Worm (Caenorhabditis elegans) whole organism, L3 larva: ENCODE measurements around the gene Y71H2B.11.

Experiments used
- R02D3.7 ChIP-seq: fragments of 150-350 bp; optimal IDR thresholded peaks from 2 replicates; lab custom pipeline; 2014; ENCODE audit warnings: missing biosample characterization, missing genetic modification characterization
- ZK546.5 ChIP-seq: sonication (generic microtip); optimal IDR thresholded peaks from 2 replicates; lab custom pipeline; 2017; ENCODE audit warnings: missing biosample characterization, missing genetic modification characterization
- aly-2 ChIP-seq: fragments of 150-350 bp; optimal IDR thresholded peaks from 2 replicates; lab custom pipeline; 2014; ENCODE audit warnings: missing biosample characterization, missing genetic modification characterization
- ceh-28 ChIP-seq: fragments of 150-350 bp; optimal IDR thresholded peaks from 2 replicates; lab custom pipeline; 2014; ENCODE audit warnings: missing biosample characterization, missing genetic modification reagents, missing genetic modification characterization
- ceh-82 ChIP-seq: fragments of 150-350 bp; optimal IDR thresholded peaks from 2 replicates; lab custom pipeline; 2014; ENCODE audit warnings: missing biosample characterization, missing genetic modification characterization
- daf-12 ChIP-seq: fragments of 150-350 bp; optimal IDR thresholded peaks from 2 replicates; lab custom pipeline; 2014; ENCODE audit warnings: missing biosample characterization, missing genetic modification reagents, missing genetic modification characterization
- egl-27 ChIP-seq: sonication (generic microtip); optimal IDR thresholded peaks from 4 replicates; lab custom pipeline; 2017; ENCODE audit warnings: missing biosample characterization, missing genetic modification reagents, missing genetic modification characterization
- egl-5 ChIP-seq: fragments of 150-350 bp; optimal IDR thresholded peaks from 2 replicates; lab custom pipeline; 2017; ENCODE audit warnings: missing biosample characterization, missing genetic modification reagents, missing genetic modification characterization, inconsistent platforms
- elt-2 ChIP-seq: sonication (generic microtip); optimal IDR thresholded peaks from 2 replicates; lab custom pipeline; 2016; ENCODE audit warnings: missing genetic modification reagents, mild to moderate bottlenecking, missing genetic modification characterization, missing compliant biosample characterization
- elt-3 ChIP-seq, 3 experiments: fragments of 150-350 bp in 1 of 3; sonication (generic microtip) in 2 of 3; optimal IDR thresholded peaks; 2 replicates in 2 of 3; 4 replicates in 1 of 3; lab custom pipeline; 2014 to 2017; ENCODE audit warnings: missing biosample characterization in 3 of 3, missing genetic modification characterization in 3 of 3
- eor-1 ChIP-seq, 2 experiments: fragments of 150-350 bp; optimal IDR thresholded peaks; 2 replicates each; lab custom pipeline; 2014 to 2018; ENCODE audit warnings: missing biosample characterization in 2 of 2, missing genetic modification characterization in 2 of 2
- fkh-10 ChIP-seq: sonication (generic microtip); optimal IDR thresholded peaks from 2 replicates; lab custom pipeline; 2017; ENCODE audit warnings: missing biosample characterization, missing genetic modification reagents, missing genetic modification characterization
- fkh-2 ChIP-seq: fragments of 150-350 bp; optimal IDR thresholded peaks from 2 replicates; lab custom pipeline; 2014; ENCODE audit warnings: missing biosample characterization, missing genetic modification reagents, missing genetic modification characterization
- fos-1 ChIP-seq: fragments of 150-350 bp; optimal IDR thresholded peaks from 2 replicates; lab custom pipeline; 2014; ENCODE audit warnings: missing biosample characterization, missing genetic modification characterization
- hmg-11 ChIP-seq: sonication (generic microtip); optimal IDR thresholded peaks from 2 replicates; lab custom pipeline; 2016; ENCODE audit warnings: missing genetic modification characterization, missing compliant biosample characterization
- lin-15B ChIP-seq: fragments of 150-350 bp; optimal IDR thresholded peaks from 2 replicates; lab custom pipeline; 2014; ENCODE audit warnings: missing biosample characterization, missing genetic modification characterization
- lsy-12 ChIP-seq: sonication (generic microtip); optimal IDR thresholded peaks from 2 replicates; lab custom pipeline; 2016; ENCODE audit warnings: mild to moderate bottlenecking, missing genetic modification characterization, missing compliant biosample characterization
- mml-1 ChIP-seq: fragments of 150-350 bp; sonication (generic microtip); optimal IDR thresholded peaks from 3 replicates; lab custom pipeline; 2014; ENCODE audit warnings: missing biosample characterization, missing genetic modification characterization
- nfya-1 ChIP-seq: sonication (generic microtip); optimal IDR thresholded peaks from 2 replicates; lab custom pipeline; 2017; ENCODE audit warnings: missing genetic modification characterization, mild to moderate bottlenecking, missing compliant biosample characterization, antibody characterized with exemption, moderate library complexity; ENCODE audit not compliant: insufficient read depth
- nhr-12 ChIP-seq: fragments of 150-350 bp; optimal IDR thresholded peaks from 2 replicates; lab custom pipeline; 2014; ENCODE audit warnings: missing biosample characterization, missing genetic modification characterization
- nhr-23 ChIP-seq: fragments of 150-350 bp; optimal IDR thresholded peaks from 2 replicates; lab custom pipeline; 2014; ENCODE audit warnings: missing biosample characterization, missing genetic modification reagents, missing genetic modification characterization
- nhr-237 ChIP-seq: fragments of 150-350 bp; optimal IDR thresholded peaks from 2 replicates; lab custom pipeline; 2014; ENCODE audit warnings: missing biosample characterization, missing genetic modification characterization
- nhr-25 ChIP-seq: sonication (generic microtip); optimal IDR thresholded peaks from 2 replicates; lab custom pipeline; 2017; ENCODE audit warnings: missing biosample characterization, missing genetic modification characterization
- nhr-28 ChIP-seq: fragments of 150-350 bp; optimal IDR thresholded peaks from 2 replicates; lab custom pipeline; 2014; ENCODE audit warnings: missing biosample characterization, missing genetic modification characterization
- nhr-43 ChIP-seq: sonication (generic microtip); optimal IDR thresholded peaks from 2 replicates; lab custom pipeline; 2016; ENCODE audit warnings: mild to moderate bottlenecking, missing genetic modification characterization, missing compliant biosample characterization; ENCODE audit not compliant: poor library complexity, severe bottlenecking
- nhr-67 ChIP-seq: fragments of 150-350 bp; optimal IDR thresholded peaks from 2 replicates; lab custom pipeline; 2014; ENCODE audit warnings: missing biosample characterization, missing genetic modification characterization
- nhr-77 ChIP-seq: fragments of 150-350 bp; optimal IDR thresholded peaks from 2 replicates; lab custom pipeline; 2014; ENCODE audit warnings: missing biosample characterization, missing genetic modification characterization
- pha-4 ChIP-seq: fragments of 150-350 bp; optimal IDR thresholded peaks from 2 replicates; lab custom pipeline; 2014; ENCODE audit warnings: missing biosample characterization, missing genetic modification reagents, missing genetic modification characterization
- pqm-1 ChIP-seq: fragments of 150-350 bp; optimal IDR thresholded peaks from 2 replicates; lab custom pipeline; 2017; ENCODE audit warnings: missing biosample characterization, missing genetic modification characterization, inconsistent platforms
- tbx-2 ChIP-seq: sonication (generic microtip); optimal IDR thresholded peaks from 2 replicates; lab custom pipeline; 2016; ENCODE audit warnings: mild to moderate bottlenecking, missing genetic modification characterization, missing compliant biosample characterization
- unc-39 ChIP-seq: sonication (generic microtip); optimal IDR thresholded peaks from 4 replicates; lab custom pipeline; 2017; ENCODE audit warnings: missing biosample characterization, missing genetic modification characterization
- zag-1 ChIP-seq: fragments of 150-350 bp; optimal IDR thresholded peaks from 2 replicates; lab custom pipeline; 2014; ENCODE audit warnings: missing biosample characterization, missing genetic modification characterization

The Y71H2B.11 gene

ce11 chrIII:2576360-2577259 is 27.2 kb upstream of the Y71H2B.11 start (continued):
- TF ChIP-seq daf-12 (no peak), elt-3 (tag; optimal IDR thresholded peaks at IDR 0.05; lab: Kevin White, UChicago) (no peak), nhr-12 (no peak), lsy-12 (tag; lab: Kevin White, UChicago) (no peak)

- no peak for TF ChIP-seq nhr-25 (tag; lab: Kevin White, UChicago)
- no peak for TF ChIP-seq lin-15B (tag; lab: Kevin White, UChicago)
- no peak for TF ChIP-seq ZK546.5 (tag; lab: Kevin White, UChicago)
- no peak for TF ChIP-seq nhr-77
- TF ChIP-seq nhr-237 (tag; lab: Kevin White, UChicago) = no peak
- TF ChIP-seq nhr-28 = no peak
- TF ChIP-seq nhr-12 = no peak
- TF ChIP-seq fkh-10 (GFP tag; lab: Kevin White, UChicago) = no peak
- no peak for TF ChIP-seq pha-4 (tag; lab: Kevin White, UChicago)
- no peak for TF ChIP-seq fos-1 (tag; lab: Kevin White, UChicago)
- TF ChIP-seq hmg-11 (tag; lab: Kevin White, UChicago) = no peak
- no peak for TF ChIP-seq elt-3 (tag; optimal IDR thresholded peaks at IDR 0.05; lab: Kevin White, UChicago)
- no peak for TF ChIP-seq nhr-67 (tag; lab: Kevin White, UChicago)
- no peak for TF ChIP-seq tbx-2 (tag; lab: Kevin White, UChicago)
- TF ChIP-seq daf-12 = no peak
Measured at ce11 chrIII:2577982-2578381, 25.8 kb upstream of the Y71H2B.11 start.

- TF ChIP-seq elt-2 (tag; lab: Kevin White, UChicago) (peak; percentile 53), ceh-28 (tag; lab: Kevin White, UChicago) (peak; percentile 8), hmg-11 (tag; lab: Kevin White, UChicago) (peak; percentile 81), ceh-82 (tag; lab: Kevin White, UChicago) (no peak), pha-4 (tag; lab: Kevin White, UChicago) (peak; percentile 60), nhr-23 (peak; percentile 7), egl-5 (tag; lab: Kevin White, UChicago) (peak; percentile 51), zag-1 (no peak), nhr-28 (no peak), nfya-1 (tag; lab: Kevin White, UChicago) (peak; percentile 84), nhr-43 (tag; lab: Kevin White, UChicago) (peak; percentile 19), ZK546.5 (tag; lab: Kevin White, UChicago) (no peak), pqm-1 (tag; lab: Kevin White, UChicago) (peak; percentile 27), eor-1 (tag; optimal IDR thresholded peaks at IDR 0.05; lab: Kevin White, UChicago) (no peak), egl-27 (tag; lab: Kevin White, UChicago) (no peak), aly-2 (tag; lab: Kevin White, UChicago) (no peak), R02D3.7 (peak; percentile 21)
Measured at ce11 chrIII:2578563-2578962, 25.2 kb upstream of the Y71H2B.11 start.

ce11 chrIII:2578993-2579392 is 24.8 kb upstream of the Y71H2B.11 start, which contains the start of gene Y71H2B.8:
Gene Y71H2B.8 (plus strand): TSS chrIII:2579293.
- TF ChIP-seq ZK546.5 (tag; lab: Kevin White, UChicago) (no peak), elt-2 (tag; lab: Kevin White, UChicago) (no peak), unc-39 (tag; lab: Kevin White, UChicago) (no peak), nhr-43 (tag; lab: Kevin White, UChicago) (no peak), mml-1 (tag; lab: Kevin White, UChicago) (no peak), daf-12 (no peak), lsy-12 (tag; lab: Kevin White, UChicago) (no peak), fkh-2 (no peak), nhr-12 (no peak), eor-1 (tag; optimal IDR thresholded peaks at IDR 0.05; lab: Kevin White, UChicago) (no peak), fkh-10 (GFP tag; lab: Kevin White, UChicago) (no peak)
